Worm (Caenorhabditis elegans) whole organism, late embryonic: ENCODE data around the gene ceeh-2.
A peak's percentile ranks its signal among the peaks of the same experiment; 100 is the strongest.

ENCODE experiments used
- C08G9.2 ChIP-seq: sonication (generic microtip); optimal IDR thresholded peaks from 2 replicates; lab custom pipeline; 2016; ENCODE audit warnings: mild to moderate bottlenecking, missing genetic modification characterization, moderate library complexity, missing compliant biosample characterization
- C38D4.7 ChIP-seq: fragments of 200-800 bp; sonication (Bioruptor generic); optimal IDR thresholded peaks from 2 replicates; lab custom pipeline; 2018; ENCODE audit warnings: mild to moderate bottlenecking, missing genetic modification characterization, moderate library complexity, missing compliant biosample characterization
- F13H6.1 ChIP-seq: sonication (generic microtip); optimal IDR thresholded peaks from 2 replicates; lab custom pipeline; 2016; ENCODE audit warnings: missing genetic modification characterization, missing compliant biosample characterization
- K02D7.2 ChIP-seq: sonication (generic microtip); optimal IDR thresholded peaks from 2 replicates; lab custom pipeline; 2017; ENCODE audit warnings: mild to moderate bottlenecking, missing genetic modification characterization, missing compliant biosample characterization
- ama-1 ChIP-seq: fragments of 150-350 bp; optimal IDR thresholded peaks from 2 replicates; lab custom pipeline; 2014
- ceh-19 ChIP-seq: fragments of 200-800 bp; sonication (Bioruptor generic); optimal IDR thresholded peaks from 2 replicates; lab custom pipeline; 2018; ENCODE audit warnings: mild to moderate bottlenecking, missing genetic modification characterization, missing compliant biosample characterization
- ceh-2 ChIP-seq: sonication (generic microtip); optimal IDR thresholded peaks from 2 replicates; lab custom pipeline; 2016; ENCODE audit warnings: missing genotype, missing genetic modification characterization, missing compliant biosample characterization
- ceh-30 ChIP-seq: fragments of 150-350 bp; optimal IDR thresholded peaks from 2 replicates; lab custom pipeline; 2014; ENCODE audit warnings: missing biosample characterization, missing genetic modification characterization
- ceh-31 ChIP-seq: sonication (generic microtip); optimal IDR thresholded peaks from 2 replicates; lab custom pipeline; 2016; ENCODE audit warnings: missing genetic modification characterization, missing compliant biosample characterization
- ceh-45 ChIP-seq: fragments of 200-800 bp; sonication (Bioruptor generic); IDR thresholded peaks from 2 replicates; pipeline ENCODE4 v1.3.6; 2022; ENCODE audit warnings: missing genetic modification reagents, missing genetic modification characterization, missing compliant biosample characterization
- dmd-4 ChIP-seq: sonication (generic microtip); optimal IDR thresholded peaks from 2 replicates; lab custom pipeline; 2016; ENCODE audit warnings: borderline replicate concordance, missing genetic modification characterization, missing compliant biosample characterization
- dve-1 ChIP-seq: sonication (generic microtip); optimal IDR thresholded peaks from 2 replicates; lab custom pipeline; 2017; ENCODE audit warnings: antibody characterized with exemption, mild to moderate bottlenecking, missing genetic modification characterization, missing compliant biosample characterization
- elt-4 ChIP-seq: sonication (generic microtip); optimal IDR thresholded peaks from 2 replicates; lab custom pipeline; 2016; ENCODE audit warnings: missing genetic modification characterization, missing compliant biosample characterization
- ets-4 ChIP-seq: sonication (generic microtip); optimal IDR thresholded peaks from 2 replicates; lab custom pipeline; 2016; ENCODE audit warnings: missing genetic modification characterization, missing compliant biosample characterization
- eyg-1 ChIP-seq: sonication (generic microtip); optimal IDR thresholded peaks from 2 replicates; lab custom pipeline; 2016; ENCODE audit warnings: missing genotype, missing genetic modification characterization, missing compliant biosample characterization
- hlh-15 ChIP-seq: sonication (generic microtip); optimal IDR thresholded peaks from 2 replicates; lab custom pipeline; 2016; ENCODE audit warnings: missing genetic modification characterization, missing compliant biosample characterization
- hlh-6 ChIP-seq: sonication (generic microtip); optimal IDR thresholded peaks from 2 replicates; lab custom pipeline; 2016; ENCODE audit warnings: missing genotype, missing genetic modification characterization, missing compliant biosample characterization
- lim-6 ChIP-seq: sonication (generic microtip); optimal IDR thresholded peaks from 2 replicates; lab custom pipeline; 2016; ENCODE audit warnings: missing genetic modification characterization, missing compliant biosample characterization
- lin-11 ChIP-seq: fragments of 200-800 bp; sonication (Bioruptor generic); optimal IDR thresholded peaks from 2 replicates; lab custom pipeline; 2018; ENCODE audit warnings: mild to moderate bottlenecking, missing genetic modification characterization, missing compliant biosample characterization
- madf-2 ChIP-seq: sonication (generic microtip); optimal IDR thresholded peaks from 2 replicates; lab custom pipeline; 2017; ENCODE audit warnings: missing genetic modification characterization, missing compliant biosample characterization
- mec-3 ChIP-seq: sonication (generic microtip); optimal IDR thresholded peaks from 2 replicates; lab custom pipeline; 2016; ENCODE audit warnings: borderline replicate concordance, missing genetic modification characterization, missing compliant biosample characterization
- nhr-232 ChIP-seq: sonication (generic microtip); optimal IDR thresholded peaks from 2 replicates; lab custom pipeline; 2016; ENCODE audit warnings: missing genetic modification characterization, missing compliant biosample characterization
- odd-2 ChIP-seq: sonication (generic microtip); optimal IDR thresholded peaks from 2 replicates; lab custom pipeline; 2017; ENCODE audit warnings: antibody characterized with exemption, mild to moderate bottlenecking, missing genetic modification characterization, missing compliant biosample characterization
- pat-9 ChIP-seq: fragments of 200-800 bp; sonication (Bioruptor generic); optimal IDR thresholded peaks from 2 replicates; lab custom pipeline; 2018; ENCODE audit warnings: mild to moderate bottlenecking, missing genetic modification characterization, moderate library complexity, missing compliant biosample characterization
- pqm-1 ChIP-seq: sonication (generic microtip); optimal IDR thresholded peaks from 2 replicates; lab custom pipeline; 2016; ENCODE audit warnings: missing genetic modification characterization, missing compliant biosample characterization
- pros-1 ChIP-seq: fragments of 150-350 bp; optimal IDR thresholded peaks from 2 replicates; lab custom pipeline; 2014; ENCODE audit warnings: missing biosample characterization, missing genetic modification reagents, missing genetic modification characterization
- ref-2 ChIP-seq: sonication (generic microtip); optimal IDR thresholded peaks from 2 replicates; lab custom pipeline; 2016; ENCODE audit warnings: missing genetic modification characterization, missing compliant biosample characterization
- rnt-1 ChIP-seq: sonication (generic microtip); optimal IDR thresholded peaks from 2 replicates; lab custom pipeline; 2016; ENCODE audit warnings: missing genetic modification characterization, missing compliant biosample characterization
- sox-2 ChIP-seq: fragments of 200-800 bp; sonication (Bioruptor generic); IDR thresholded peaks from 2 replicates; pipeline ENCODE4 v1.3.6; 2022; ENCODE audit warnings: missing genetic modification reagents, missing genetic modification characterization, missing compliant biosample characterization
- tbx-2 ChIP-seq: sonication (generic microtip); optimal IDR thresholded peaks from 2 replicates; lab custom pipeline; 2016; ENCODE audit warnings: missing genetic modification characterization, missing compliant biosample characterization
- tbx-7 ChIP-seq: sonication (generic microtip); optimal IDR thresholded peaks from 2 replicates; lab custom pipeline; 2016; ENCODE audit warnings: missing genotype, missing genetic modification characterization, missing compliant biosample characterization
- unc-42 ChIP-seq: sonication (generic microtip); optimal IDR thresholded peaks from 2 replicates; lab custom pipeline; 2016; ENCODE audit warnings: missing genotype, missing genetic modification characterization, missing compliant biosample characterization
- unc-55 ChIP-seq: sonication (generic microtip); optimal IDR thresholded peaks from 2 replicates; lab custom pipeline; 2017; ENCODE audit warnings: missing biosample characterization, missing genetic modification reagents, missing genetic modification characterization
- zip-5 ChIP-seq: sonication (generic microtip); optimal IDR thresholded peaks from 2 replicates; lab custom pipeline; 2016; ENCODE audit warnings: missing genetic modification characterization, missing compliant biosample characterization
- ztf-16 ChIP-seq: sonication (generic microtip); optimal IDR thresholded peaks from 2 replicates; lab custom pipeline; 2017; ENCODE audit warnings: missing genetic modification characterization, missing compliant biosample characterization

ceeh-2 gene

DNA sequence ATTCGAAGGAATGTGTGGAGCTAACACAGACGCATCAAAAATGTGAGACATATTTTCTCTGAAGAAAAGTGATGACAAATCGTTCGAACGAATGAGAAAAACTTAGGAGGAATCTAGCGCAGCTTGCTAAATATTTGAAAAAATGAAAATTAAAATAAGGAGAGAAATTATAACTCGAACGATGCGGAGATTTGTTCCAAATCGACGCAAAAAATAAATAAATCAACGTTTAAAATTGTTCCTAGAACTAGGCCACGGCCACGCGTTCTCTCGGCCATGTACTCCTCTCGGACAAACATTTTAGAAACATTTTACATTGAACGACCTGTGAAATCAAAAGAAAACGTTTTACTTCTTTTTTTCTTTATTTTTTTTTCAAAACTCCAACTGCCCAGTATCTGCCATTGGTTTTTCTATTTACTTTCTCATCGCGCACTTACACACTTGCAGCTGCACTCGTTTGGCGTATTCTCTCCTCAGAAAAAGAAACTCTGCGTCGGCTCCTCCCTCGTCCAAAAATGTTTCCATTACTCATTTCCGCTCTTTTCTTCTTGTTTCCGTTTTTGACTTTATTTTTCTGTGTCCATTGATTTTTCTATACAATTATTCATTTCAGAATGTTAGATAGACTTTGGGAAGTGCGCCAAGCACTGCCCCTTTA, 37.5 kb downstream of the ceeh-2 start, which contains the start of the genes gna-1 and B0024.13:
TSS of gene gna-1 (minus strand) at position 51 of the 661 bp plus-strand sequence.
TSS of gene B0024.13 (plus strand) at position 611 of the 661 bp plus-strand sequence.
- TF ChIP-seq unc-42 = peak; percentile 54
- peak; percentile 2 for TF ChIP-seq lim-6 (tag; lab: Kevin White, UChicago)
- peak; percentile 22 for TF ChIP-seq ets-4 (tag; lab: Kevin White, UChicago)
- no peak for TF ChIP-seq odd-2
- TF ChIP-seq hlh-6 (tag; lab: Kevin White, UChicago) = no peak
- TF ChIP-seq ceh-2 (tag; lab: Kevin White, UChicago) = peak; percentile 76
- peak; percentile 60 for TF ChIP-seq tbx-7 (tag; lab: Kevin White, UChicago)
- TF ChIP-seq C08G9.2 = peak; percentile 82
- peak; percentile 63 for TF ChIP-seq tbx-2 (tag; lab: Kevin White, UChicago)
- peak; percentile 66 for TF ChIP-seq zip-5
- no peak for TF ChIP-seq ref-2 (tag; lab: Kevin White, UChicago)
- TF ChIP-seq ceh-31 = peak; percentile 89

- no peak for TF ChIP-seq ztf-16 (tag; lab: Kevin White, UChicago)
- TF ChIP-seq eyg-1 (tag; lab: Kevin White, UChicago) = no peak
- TF ChIP-seq elt-4 = no peak
- TF ChIP-seq ceh-19 (GFP tag; lab: Kevin White, UChicago) = no peak
- no peak for TF ChIP-seq pat-9 (tag; lab: Kevin White, UChicago)
- TF ChIP-seq mec-3 (tag; lab: Kevin White, UChicago) = no peak
- no peak for TF ChIP-seq ceh-2 (tag; lab: Kevin White, UChicago)
- TF ChIP-seq ceh-30 = no peak
These were observed 38.3 kb downstream of the ceeh-2 start, which contains the start of gene B0024.11 for ce11 chrV:10319434-10319833. TSS of gene B0024.11 (minus strand) at chrV:10319534.

DNA sequence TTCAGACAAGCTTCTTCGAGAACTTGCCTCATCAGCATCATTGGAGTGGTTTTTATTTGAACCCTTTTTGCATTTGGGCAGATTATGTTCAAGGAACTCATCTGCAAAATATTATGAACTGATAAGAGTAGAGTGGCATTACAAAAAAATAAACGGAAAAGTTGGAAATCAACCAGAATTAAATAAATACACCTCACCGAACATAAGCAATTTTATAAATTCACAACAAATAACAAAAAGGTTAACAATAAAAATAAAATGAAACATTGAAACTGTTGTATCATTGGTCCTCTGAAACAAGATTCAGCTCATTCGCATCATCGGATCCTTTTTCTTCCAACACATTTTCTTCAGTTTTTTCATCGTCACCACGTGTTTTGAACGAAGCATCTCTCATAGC, 40.4 kb downstream of the ceeh-2 start, which contains the start of gene asps-1:
TSS of gene asps-1 (minus strand) at position 101 of the 400 bp plus-strand sequence.
- TF ChIP-seq dve-1 (tag; lab: Kevin White, UChicago) = no peak
- no peak for TF ChIP-seq F13H6.1 (tag; lab: Kevin White, UChicago)
- TF ChIP-seq K02D7.2 (tag; lab: Kevin White, UChicago) = no peak

DNA sequence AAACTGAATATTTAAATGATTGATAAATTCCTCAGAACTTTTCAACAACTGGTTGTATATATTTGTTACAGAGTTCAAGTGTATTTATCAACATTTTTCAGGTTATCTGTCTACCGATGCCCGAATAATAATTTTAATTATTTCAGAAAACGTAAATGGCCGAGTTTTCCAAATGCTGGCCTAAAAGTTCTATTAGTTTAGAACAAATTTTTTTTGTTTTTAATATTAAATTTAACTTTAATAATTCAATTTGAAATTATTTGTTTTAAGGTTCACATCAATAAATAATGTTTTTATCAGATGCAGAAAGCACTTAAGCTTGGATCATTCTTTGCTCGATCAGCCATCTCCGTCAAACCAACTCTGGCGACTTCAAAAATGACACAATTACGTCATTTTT, 43.3 kb downstream of the ceeh-2 start, which contains the start of gene trx-2:
TSS of gene trx-2 (plus strand) at position 301 of the 400 bp plus-strand sequence.
- TF ChIP-seq hlh-15 (tag; lab: Kevin White, UChicago) = no peak
- TF ChIP-seq ceh-31 = no peak
- no peak for TF ChIP-seq odd-2
- no peak for TF ChIP-seq C38D4.7 (GFP tag; lab: Kevin White, UChicago)
- TF ChIP-seq ceh-2 (tag; lab: Kevin White, UChicago) = no peak
- TF ChIP-seq ceh-45 (GFP tag; lab: Robert Waterston, UW) = no peak
- TF ChIP-seq ztf-16 (tag; lab: Kevin White, UChicago) = no peak
- TF ChIP-seq madf-2 (tag; lab: Kevin White, UChicago) = no peak
- TF ChIP-seq ets-4 (tag; lab: Kevin White, UChicago) = no peak
- no peak for TF ChIP-seq pqm-1
- no peak for TF ChIP-seq unc-42
- no peak for TF ChIP-seq sox-2 (GFP tag; lab: Robert Waterston, UW)
- TF ChIP-seq rnt-1 = no peak

ce11 chrV:10313953-10314352, 43.8 kb downstream of the ceeh-2 start, which contains the start of gene gcy-6:
TSS of gene gcy-6 (minus strand) at chrV:10314053.
- no peak for TF ChIP-seq ama-1 (lab: Kevin White, UChicago)
- no peak for TF ChIP-seq elt-4
- TF ChIP-seq dmd-4 = no peak
- no peak for TF ChIP-seq unc-55 (GFP tag; lab: Kevin White, UChicago)
- no peak for TF ChIP-seq nhr-232 (tag; lab: Kevin White, UChicago)
- TF ChIP-seq pros-1 (tag; lab: Kevin White, UChicago) = no peak
- no peak for TF ChIP-seq ceh-45 (GFP tag; lab: Robert Waterston, UW)
- TF ChIP-seq lin-11 (tag; lab: Kevin White, UChicago) = no peak
